Worm (Caenorhabditis elegans): Measurements from ENCODE around the gene ipp-5.

- TF ChIP-seq pqm-1 (tag; optimal IDR thresholded peaks at IDR 0.05) (no peak), mec-3 (tag; optimal IDR thresholded peaks at IDR 0.05; ENCODE audit: borderline replicate concordance) (no peak), Y22D7AL.16 (tag; optimal IDR thresholded peaks at IDR 0.05) (no peak), ets-4 (tag; optimal IDR thresholded peaks at IDR 0.05) (no peak), hlh-8 (tag; optimal IDR thresholded peaks at IDR 0.05) (no peak), rnt-1 (tag; optimal IDR thresholded peaks at IDR 0.05) (no peak), nfya-1 (tag; optimal IDR thresholded peaks at IDR 0.05) (no peak), sdc-2 (tag; optimal IDR thresholded peaks at IDR 0.05) (no peak), pha-4 (tag; optimal IDR thresholded peaks at IDR 0.05) (no peak), nhr-11 (tag; optimal IDR thresholded peaks at IDR 0.05) (no peak), npax-4 (tag; optimal IDR thresholded peaks at IDR 0.05) (no peak), ceh-22 (tag; optimal IDR thresholded peaks at IDR 0.05) (no peak), pag-3 (tag; optimal IDR thresholded peaks at IDR 0.05; ENCODE audit: borderline replicate concordance) (no peak)
Observed at ce11 chrX:6066618-6067017, 35.3 kb downstream of the ipp-5 start.
